Worm (Caenorhabditis elegans): ENCODE data around the gene C03C10.5.

- TF ChIP-seq madf-5 (GFP tag; IDR thresholded peaks at IDR 0.05) (no peak), aly-2 (tag; optimal IDR thresholded peaks at IDR 0.05) (no peak), unc-39 (tag; optimal IDR thresholded peaks at IDR 0.05) (no peak), lsy-2 (tag; optimal IDR thresholded peaks at IDR 0.05) (no peak), ceh-20 (GFP tag; IDR thresholded peaks at IDR 0.05) (no peak)
These were observed 4.5 kb upstream of the C03C10.5 start for ce11 chrIII:4096370-4096842.

All from whole organism, L4 larva.